Fruit fly (Drosophila melanogaster) whole organism, embryonic: ENCODE results near the gene CG5835.

Experiments
- CG10366 ChIP-seq: fragments of 200-800 bp; sonication (Bioruptor generic); IDR thresholded peaks from 2 replicates; pipeline ENCODE4 v1.3.6; 2022; ENCODE audit warnings: missing biosample characterization, missing genetic modification characterization
- CG10654 ChIP-seq: fragments of 200-800 bp; sonication (Bioruptor generic); optimal IDR thresholded peaks from 2 replicates; lab custom pipeline; 2016; ENCODE audit warnings: missing biosample characterization, missing genetic modification characterization
- CG12659 ChIP-seq: fragments of 200-800 bp; sonication (Bioruptor generic); optimal IDR thresholded peaks from 3 replicates; lab custom pipeline; 2017; ENCODE audit warnings: mild to moderate bottlenecking, missing biosample characterization, missing genetic modification reagents, missing genetic modification characterization
- CG13296 ChIP-seq: fragments of 200-800 bp; sonication (Bioruptor generic); optimal IDR thresholded peaks from 3 replicates; lab custom pipeline; 2018; ENCODE audit warnings: missing biosample characterization, mild to moderate bottlenecking, missing genetic modification characterization
- CG13424 ChIP-seq: fragments of 200-800 bp; sonication (Bioruptor generic); optimal IDR thresholded peaks from 2 replicates; lab custom pipeline; 2019; ENCODE audit warnings: missing biosample characterization, mild to moderate bottlenecking, missing genetic modification characterization, moderate library complexity
- CG13894 ChIP-seq: fragments of 200-800 bp; sonication (Bioruptor generic); optimal IDR thresholded peaks from 3 replicates; lab custom pipeline; 2018; ENCODE audit warnings: missing biosample characterization, mild to moderate bottlenecking, missing genetic modification characterization, moderate library complexity
- CG14441 ChIP-seq: fragments of 200-800 bp; sonication (Bioruptor generic); IDR thresholded peaks from 2 replicates; pipeline ENCODE4 v1.3.6; 2022; ENCODE audit warnings: missing biosample characterization, missing genetic modification characterization
- CG14667 ChIP-seq: fragments of 200-800 bp; sonication (Bioruptor generic); IDR thresholded peaks from 2 replicates; pipeline ENCODE4 v1.3.6; 2022; ENCODE audit warnings: missing biosample characterization, missing genetic modification characterization
- CG16815 ChIP-seq: fragments of 200-800 bp; sonication (Bioruptor generic); optimal IDR thresholded peaks from 3 replicates; lab custom pipeline; 2017; ENCODE audit warnings: missing biosample characterization, mild to moderate bottlenecking, missing genetic modification characterization
- CG18262 ChIP-seq: fragments of 200-800 bp; optimal IDR thresholded peaks from 3 replicates; lab custom pipeline; 2019; ENCODE audit warnings: missing biosample characterization, mild to moderate bottlenecking, missing genetic modification characterization, moderate library complexity
- CG18599 ChIP-seq: fragments of 200-800 bp; sonication (Bioruptor generic); optimal IDR thresholded peaks from 3 replicates; lab custom pipeline; 2017; ENCODE audit warnings: missing biosample characterization, missing genetic modification characterization, mild to moderate bottlenecking, moderate library complexity, missing genetic modification reagents
- CG30403 ChIP-seq: fragments of 200-800 bp; sonication (Bioruptor generic); optimal IDR thresholded peaks from 3 replicates; lab custom pipeline; 2016; ENCODE audit warnings: missing biosample characterization, missing genetic modification characterization
- CG31365 ChIP-seq: fragments of 200-800 bp; sonication (Bioruptor generic); optimal IDR thresholded peaks from 2 replicates; lab custom pipeline; 2018; ENCODE audit warnings: missing biosample characterization, mild to moderate bottlenecking, missing genetic modification characterization
- CG33557 ChIP-seq: fragments of 200-800 bp; sonication (Bioruptor generic); optimal IDR thresholded peaks from 2 replicates; lab custom pipeline; 2019; ENCODE audit warnings: missing biosample characterization, mild to moderate bottlenecking, missing genetic modification characterization, moderate library complexity
- CG3407 ChIP-seq: fragments of 200-800 bp; sonication (Bioruptor generic); optimal IDR thresholded peaks from 2 replicates; lab custom pipeline; 2018; ENCODE audit warnings: missing biosample characterization, mild to moderate bottlenecking, missing genetic modification characterization
- CG3726 ChIP-seq: fragments of 200-800 bp; sonication (Bioruptor generic); IDR thresholded peaks from 3 replicates; pipeline ENCODE4, ENCODE4 v1.3.6; 2022; ENCODE audit warnings: missing biosample characterization, missing genetic modification characterization
- CG4282 ChIP-seq: fragments of 200-800 bp; sonication (Bioruptor generic); optimal IDR thresholded peaks from 2 replicates; lab custom pipeline; 2016; ENCODE audit warnings: missing biosample characterization, missing genetic modification characterization
- CG4424 ChIP-seq: fragments of 200-800 bp; sonication (Bioruptor generic); optimal IDR thresholded peaks from 3 replicates; lab custom pipeline; 2016; ENCODE audit warnings: missing biosample characterization, missing genetic modification characterization
- CG4820 ChIP-seq: fragments of 200-800 bp; sonication (Bioruptor generic); optimal IDR thresholded peaks from 3 replicates; lab custom pipeline; 2016; ENCODE audit warnings: missing biosample characterization, missing genetic modification characterization
- CG8924 ChIP-seq: fragments of 200-800 bp; optimal IDR thresholded peaks from 3 replicates; lab custom pipeline; 2019; ENCODE audit warnings: missing biosample characterization, mild to moderate bottlenecking, missing genetic modification characterization, moderate library complexity
- CG9437 ChIP-seq: fragments of 200-800 bp; sonication (Bioruptor generic); optimal IDR thresholded peaks from 2 replicates; lab custom pipeline; 2018; ENCODE audit warnings: missing biosample characterization, mild to moderate bottlenecking, missing genetic modification characterization
- CG9932 ChIP-seq: fragments of 200-800 bp; sonication (Bioruptor generic); IDR thresholded peaks from 2 replicates; pipeline ENCODE4 v1.3.6; 2022; ENCODE audit warnings: missing biosample characterization, missing genetic modification characterization
- CrebB ChIP-seq: fragments of 200-800 bp; sonication (Bioruptor generic); optimal IDR thresholded peaks from 3 replicates; lab custom pipeline; 2018; ENCODE audit warnings: missing biosample characterization, mild to moderate bottlenecking, missing genetic modification characterization
- Dad ChIP-seq: fragments of 200-800 bp; sonication (Bioruptor generic); optimal IDR thresholded peaks from 3 replicates; lab custom pipeline; 2016; ENCODE audit warnings: missing biosample characterization, missing genetic modification characterization
- Dip2 ChIP-seq: fragments of 200-800 bp; sonication (Bioruptor generic); IDR thresholded peaks from 2 replicates; pipeline ENCODE4 v1.3.6; 2022; ENCODE audit warnings: missing biosample characterization, missing genetic modification characterization
- Drgx ChIP-seq: fragments of 200-800 bp; sonication (Bioruptor generic); IDR thresholded peaks from 2 replicates; pipeline ENCODE4 v1.3.6; 2022; ENCODE audit warnings: missing biosample characterization, missing genetic modification characterization
- HLH4C ChIP-seq: fragments of 200-800 bp; sonication (Bioruptor generic); IDR thresholded peaks from 3 replicates; pipeline ENCODE4 v1.3.6; 2022; ENCODE audit warnings: missing biosample characterization, missing genetic modification characterization; ENCODE audit not compliant: partially characterized antibody
- Hr51 ChIP-seq, 2 experiments: fragments of 200-800 bp; sonication (Bioruptor generic); optimal IDR thresholded peaks; 2 replicates in 1 of 2; 3 replicates in 1 of 2; lab custom pipeline; 2016 to 2018; ENCODE audit warnings: missing biosample characterization in 2 of 2, missing genetic modification characterization in 2 of 2, mild to moderate bottlenecking in 1 of 2, moderate library complexity in 1 of 2
- Hsf ChIP-seq: fragments of 200-800 bp; sonication (Bioruptor generic); optimal IDR thresholded peaks from 3 replicates; lab custom pipeline; 2016; ENCODE audit warnings: missing biosample characterization, missing genetic modification characterization
- Kr ChIP-seq: fragments of 200-800 bp; sonication (Bioruptor generic); optimal IDR thresholded peaks from 2 replicates; lab custom pipeline; 2017; ENCODE audit warnings: missing biosample characterization, mild to moderate bottlenecking, missing genetic modification characterization
- Med ChIP-seq: fragments of 200-800 bp; sonication (Bioruptor generic); peaks from one replicate; lab custom pipeline; 2016; ENCODE audit warnings: missing biosample characterization, missing genetic modification characterization, mild to moderate bottlenecking, inconsistent platforms, moderate library complexity
- Myb ChIP-seq: fragments of 200-800 bp; sonication (Bioruptor generic); optimal IDR thresholded peaks from 2 replicates; lab custom pipeline; 2016; ENCODE audit warnings: missing biosample characterization, missing genetic modification characterization
- Rx ChIP-seq: fragments of 200-800 bp; sonication (Bioruptor generic); IDR thresholded peaks from 2 replicates; pipeline ENCODE4 v1.3.6; 2022; ENCODE audit warnings: missing biosample characterization, missing genetic modification characterization
- Six4 ChIP-seq: fragments of 200-800 bp; sonication (Bioruptor generic); optimal IDR thresholded peaks from 2 replicates; lab custom pipeline; 2016; ENCODE audit warnings: missing biosample characterization, missing genetic modification characterization
- Stat92E ChIP-seq, 3 experiments: fragments of >200 bp in 2 of 3; fragments of 200-800 bp in 1 of 3; sonication (Bioruptor generic) in 1 of 3; optimal IDR thresholded peaks; 2 replicates each; lab custom pipeline; 2017 to 2019; ENCODE audit warnings: missing biosample characterization in 3 of 3, missing genetic modification characterization in 3 of 3, mild to moderate bottlenecking in 1 of 3, moderate library complexity in 1 of 3
- ara ChIP-seq: fragments of 200-800 bp; sonication (Bioruptor generic); IDR thresholded peaks from 2 replicates; pipeline ENCODE4 v1.3.6; 2022; ENCODE audit warnings: missing biosample characterization, missing genetic modification characterization
- bsh ChIP-seq, 2 experiments: fragments of 200-800 bp; sonication (Bioruptor generic); optimal IDR thresholded peaks; 2 replicates each; lab custom pipeline; 2017 to 2018; ENCODE audit warnings: mild to moderate bottlenecking in 2 of 2, missing biosample characterization in 2 of 2, missing genetic modification characterization in 2 of 2, moderate library complexity in 1 of 2
- dmrt99B ChIP-seq: fragments of 200-800 bp; sonication (Bioruptor generic); optimal IDR thresholded peaks from 2 replicates; lab custom pipeline; 2018; ENCODE audit warnings: missing biosample characterization, mild to moderate bottlenecking, missing genetic modification characterization, moderate library complexity
- fd102C ChIP-seq: fragments of 200-800 bp; sonication (Bioruptor generic); optimal IDR thresholded peaks from 2 replicates; lab custom pipeline; 2018; ENCODE audit warnings: missing biosample characterization, mild to moderate bottlenecking, missing genetic modification characterization, moderate library complexity
- hkb ChIP-seq, 2 experiments: fragments of 200-800 bp in 1 of 2; fragments of >200 bp in 1 of 2; sonication (Bioruptor generic) in 1 of 2; IDR thresholded peaks in 1 of 2; optimal IDR thresholded peaks in 1 of 2; 2 replicates each; pipeline versions ENCODE4 v1.3.6 to Lab custom; 2017 to 2022; ENCODE audit warnings: missing biosample characterization in 1 of 2, missing genetic modification characterization in 1 of 2
- nom ChIP-seq: fragments of 200-800 bp; sonication (Bioruptor generic); optimal IDR thresholded peaks from 2 replicates; lab custom pipeline; 2017; ENCODE audit warnings: missing biosample characterization, missing genetic modification characterization, mild to moderate bottlenecking, moderate library complexity, missing genetic modification reagents
- phol ChIP-seq: fragments of 200-800 bp; sonication (Bioruptor generic); optimal IDR thresholded peaks from 3 replicates; lab custom pipeline; 2018; ENCODE audit warnings: missing biosample characterization, mild to moderate bottlenecking, missing genetic modification characterization, moderate library complexity
- run ChIP-seq: fragments of 200-800 bp; sonication (Bioruptor generic); optimal IDR thresholded peaks from 3 replicates; lab custom pipeline; 2018; ENCODE audit warnings: missing biosample characterization, mild to moderate bottlenecking, missing genetic modification characterization
- sens ChIP-seq: fragments of 200-800 bp; sonication (Bioruptor generic); peaks from one replicate; lab custom pipeline; 2016; ENCODE audit warnings: missing biosample characterization, missing genetic modification characterization
- sima ChIP-seq: fragments of 200-800 bp; sonication (Bioruptor generic); optimal IDR thresholded peaks from 2 replicates; lab custom pipeline; 2016; ENCODE audit warnings: missing biosample characterization, missing genetic modification characterization
- slbo ChIP-seq: fragments of 200-800 bp; sonication (Bioruptor generic); IDR thresholded peaks from 2 replicates; pipeline ENCODE4 v1.3.6; 2022; ENCODE audit warnings: missing biosample characterization, missing genetic modification characterization
- tin ChIP-seq: fragments of 200-800 bp; sonication (Bioruptor generic); optimal IDR thresholded peaks from 3 replicates; lab custom pipeline; 2016; ENCODE audit warnings: missing biosample characterization, missing genetic modification characterization
- tio ChIP-seq: fragments of 200-800 bp; sonication (Bioruptor generic); optimal IDR thresholded peaks from 2 replicates; lab custom pipeline; 2017; ENCODE audit warnings: missing biosample characterization, missing genetic modification characterization, inconsistent platforms
- wek ChIP-seq: fragments of 200-800 bp; sonication (Bioruptor generic); optimal IDR thresholded peaks from 3 replicates; lab custom pipeline; 2018; ENCODE audit warnings: missing biosample characterization, mild to moderate bottlenecking, missing genetic modification characterization, moderate library complexity

The CG5835 gene

DNA sequence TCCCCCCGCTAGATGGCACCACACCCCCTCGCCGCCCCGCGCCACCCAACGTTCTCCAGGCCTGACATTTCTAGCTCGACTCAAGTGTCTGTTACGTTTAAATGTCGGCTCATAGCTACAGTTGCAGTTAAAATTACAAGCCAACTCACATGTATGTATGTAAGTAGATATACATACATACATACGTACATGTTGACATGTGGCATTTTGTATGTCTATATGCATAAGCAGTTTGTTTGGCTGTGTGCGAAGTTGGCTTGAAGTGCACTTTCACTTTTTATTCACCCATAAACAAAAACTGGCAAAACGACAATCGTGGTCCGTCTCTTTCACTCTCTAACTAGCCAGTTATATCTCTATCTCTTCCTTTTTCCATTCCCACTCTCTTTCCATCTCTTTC is 29.4 kb upstream of the CG5835 start (continued):
- no peak for TF ChIP-seq CG18599 (GFP tag; lab: Kevin White, UChicago)
- peak; percentile 45 for TF ChIP-seq ara (GFP tag; lab: Robert Waterston, UW)
- TF ChIP-seq CG9437 (GFP tag; lab: Kevin White, UChicago), result no peak
- TF ChIP-seq CG4282 (GFP tag; lab: Kevin White, UChicago), result no peak
- no peak for TF ChIP-seq CG3726 (GFP tag; lab: Robert Waterston, UW)
- TF ChIP-seq Myb (GFP tag; lab: Kevin White, UChicago), result no peak
- no peak for TF ChIP-seq Dad (GFP tag; lab: Kevin White, UChicago)
- TF ChIP-seq Rx (GFP tag; lab: Robert Waterston, UW), result no peak
- peak; percentile 49 for TF ChIP-seq wek (GFP tag; lab: Kevin White, UChicago)
- no peak for TF ChIP-seq Six4 (GFP tag; lab: Kevin White, UChicago)
- peak; percentile 4 for TF ChIP-seq CG13424 (tag; lab: Kevin White, UChicago)
- no peak for TF ChIP-seq tio (GFP tag; lab: Kevin White, UChicago)
- TF ChIP-seq CG4424 (GFP tag; lab: Kevin White, UChicago), result no peak
- no peak for TF ChIP-seq run
- no peak for TF ChIP-seq CG10366 (GFP tag; lab: Robert Waterston, UW)
- TF ChIP-seq Kr (GFP tag; lab: Kevin White, UChicago), result no peak
- TF ChIP-seq CrebB (tag; lab: Kevin White, UChicago), result no peak
- TF ChIP-seq CG31365, result no peak
- TF ChIP-seq CG33557 (GFP tag; lab: Kevin White, UChicago), result no peak
- TF ChIP-seq Stat92E (GFP tag; optimal IDR thresholded peaks at IDR 0.05; lab: Kevin White, UChicago), result no peak
- TF ChIP-seq CG3407 (GFP tag; lab: Kevin White, UChicago), result peak; percentile 74
- no peak for TF ChIP-seq CG10654 (GFP tag; lab: Kevin White, UChicago)
- no peak for TF ChIP-seq CG30403 (GFP tag; lab: Kevin White, UChicago)
- TF ChIP-seq CG16815 (GFP tag; lab: Kevin White, UChicago), result no peak

DNA sequence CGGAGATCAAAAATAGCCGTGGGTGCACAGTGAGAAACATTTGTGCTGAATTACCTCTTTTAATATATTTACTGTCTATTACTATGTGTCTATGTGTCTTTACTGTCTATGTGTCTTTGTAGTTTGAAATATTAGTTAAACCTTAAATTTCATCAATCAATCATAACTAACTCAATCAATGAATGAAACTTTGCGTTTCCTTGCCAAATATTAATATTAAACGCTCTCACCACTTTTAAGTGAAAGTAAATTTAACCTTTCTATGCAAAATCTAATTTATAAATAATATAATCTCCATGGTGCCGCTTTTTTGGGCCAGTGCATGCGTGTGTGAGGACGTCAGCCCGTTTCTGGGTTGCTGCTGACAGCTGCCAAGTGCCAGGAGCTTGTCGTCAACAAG is 27.7 kb upstream of the CG5835 start:
- TF ChIP-seq Hr51 (GFP tag; optimal IDR thresholded peaks at IDR 0.05; lab: Kevin White, UChicago), result peak in 1 of 2 experiments; percentile 66
- TF ChIP-seq phol, result peak; percentile 27
- TF ChIP-seq CG8924 (tag; lab: Kevin White, UChicago), result peak; percentile 5
- TF ChIP-seq hkb (optimal IDR thresholded peaks at IDR 0.05; lab: Kevin White, UChicago), result no peak
- peak; percentile 47 for TF ChIP-seq hkb (GFP tag; IDR thresholded peaks at IDR 0.05; lab: Robert Waterston, UW)
- no peak for TF ChIP-seq Dad (GFP tag; lab: Kevin White, UChicago)
- TF ChIP-seq Dip2 (GFP tag; lab: Robert Waterston, UW), result no peak
- TF ChIP-seq CG30403 (GFP tag; lab: Kevin White, UChicago), result peak; percentile 10
- TF ChIP-seq Drgx (GFP tag; lab: Robert Waterston, UW), result peak; percentile 67; the same call in 1 of the 2 replicates
- peak; percentile 8 for TF ChIP-seq Hsf (GFP tag; lab: Kevin White, UChicago)
- no peak for TF ChIP-seq fd102C (GFP tag; lab: Kevin White, UChicago)
- TF ChIP-seq sima, result no peak
- TF ChIP-seq sens (GFP tag; lab: Kevin White, UChicago), result peak; percentile 81
- peak; percentile 36 for TF ChIP-seq CG12659
- peak; percentile 64 for TF ChIP-seq dmrt99B (tag; lab: Kevin White, UChicago)
- TF ChIP-seq CG13296 (GFP tag; lab: Kevin White, UChicago), result peak; percentile 10
- TF ChIP-seq CG9932 (GFP tag; lab: Robert Waterston, UW), result peak; percentile 18; the same call in 1 of the 2 replicates
- TF ChIP-seq CG13894 (tag; lab: Kevin White, UChicago), result no peak
- no peak for TF ChIP-seq CG4820
- TF ChIP-seq slbo (GFP tag; lab: Robert Waterston, UW), result 0 out of 2 replicates have a peak, but pooled peaks have one; percentile 7
- TF ChIP-seq Med (GFP tag; lab: Kevin White, UChicago), result peak; percentile 63
- 0 out of 2 replicates have a peak, but pooled peaks have one; percentile 16 for TF ChIP-seq CG14441
- TF ChIP-seq CG4282 (GFP tag; lab: Kevin White, UChicago), result no peak
- TF ChIP-seq bsh (GFP tag; optimal IDR thresholded peaks at IDR 0.05; lab: Kevin White, UChicago), result peak in 1 of 2 experiments; percentile 52
- TF ChIP-seq nom (GFP tag; lab: Kevin White, UChicago), result peak; percentile 42
- peak; percentile 4 for TF ChIP-seq CG18262 (tag; lab: Kevin White, UChicago)
- no peak for TF ChIP-seq HLH4C (GFP tag; lab: Robert Waterston, UW)
- peak; percentile 5 for TF ChIP-seq tin
- TF ChIP-seq CG14667 (GFP tag; lab: Robert Waterston, UW), result no peak
